Fruit fly (Drosophila melanogaster) whole organism, prepupa: ENCODE data around the gene alpha-Est5.

Experiments used
- CG10631 ChIP-seq: fragments of 200-800 bp; sonication (Bioruptor generic); optimal IDR thresholded peaks from 2 replicates; lab custom pipeline; 2016; ENCODE audit warnings: missing biosample characterization, missing genetic modification characterization
- CG10669 ChIP-seq: fragments of 200-800 bp; sonication (Bioruptor generic); optimal IDR thresholded peaks from 3 replicates; lab custom pipeline; 2018; ENCODE audit warnings: missing biosample characterization, mild to moderate bottlenecking, missing genetic modification characterization, moderate library complexity
- CG11294 ChIP-seq: fragments of 200-800 bp; sonication (Bioruptor generic); IDR thresholded peaks from 2 replicates; pipeline ENCODE4 v1.3.6; 2022; ENCODE audit warnings: missing biosample characterization, missing genetic modification characterization
- CG11762 ChIP-seq: fragments of 200-800 bp; sonication (Bioruptor generic); optimal IDR thresholded peaks from 3 replicates; lab custom pipeline; 2016; ENCODE audit warnings: missing biosample characterization, missing genetic modification characterization; ENCODE audit not compliant: insufficient read depth
- CG11902 ChIP-seq: fragments of 200-800 bp; sonication (Bioruptor generic); optimal IDR thresholded peaks from 3 replicates; lab custom pipeline; 2016; ENCODE audit warnings: missing biosample characterization, missing genetic modification characterization
- CG1621 ChIP-seq: fragments of 200-800 bp; sonication (Bioruptor generic); optimal IDR thresholded peaks from 3 replicates; lab custom pipeline; 2018; ENCODE audit warnings: missing biosample characterization, mild to moderate bottlenecking, missing genetic modification characterization
- CG16779 ChIP-seq: fragments of 200-800 bp; sonication (Bioruptor generic); optimal IDR thresholded peaks from 3 replicates; lab custom pipeline; 2017; ENCODE audit warnings: missing biosample characterization, mild to moderate bottlenecking, missing genetic modification characterization
- CG3032 ChIP-seq: fragments of 200-800 bp; optimal IDR thresholded peaks from 2 replicates; lab custom pipeline; 2019; ENCODE audit warnings: missing biosample characterization, mild to moderate bottlenecking, missing genetic modification characterization, moderate library complexity
- CG31627 ChIP-seq: fragments of 200-800 bp; sonication (Bioruptor generic); optimal IDR thresholded peaks from 3 replicates; lab custom pipeline; 2016; ENCODE audit warnings: missing biosample characterization, missing genetic modification characterization
- CG32006 ChIP-seq: fragments of 200-800 bp; sonication (Bioruptor generic); optimal IDR thresholded peaks from 3 replicates; lab custom pipeline; 2017; ENCODE audit warnings: missing biosample characterization, mild to moderate bottlenecking, missing genetic modification characterization
- CG34406 ChIP-seq: fragments of 200-800 bp; sonication (Bioruptor generic); optimal IDR thresholded peaks from 3 replicates; lab custom pipeline; 2016; ENCODE audit warnings: missing biosample characterization, missing genetic modification characterization
- CG3919 ChIP-seq: fragments of 200-800 bp; sonication (Bioruptor generic); optimal IDR thresholded peaks from 3 replicates; lab custom pipeline; 2016; ENCODE audit warnings: missing biosample characterization, missing genetic modification characterization
- CG4318 ChIP-seq: fragments of 200-800 bp; sonication (Bioruptor generic); optimal IDR thresholded peaks from 3 replicates; lab custom pipeline; 2017; ENCODE audit warnings: missing biosample characterization, mild to moderate bottlenecking, missing genetic modification characterization
- CG6163 ChIP-seq: fragments of 200-800 bp; sonication (Bioruptor generic); IDR thresholded peaks from 3 replicates; pipeline ENCODE4 v1.3.6; 2022; ENCODE audit warnings: missing biosample characterization, missing genetic modification characterization
- CG6792 ChIP-seq: fragments of 200-800 bp; sonication (Bioruptor generic); optimal IDR thresholded peaks from 3 replicates; lab custom pipeline; 2016; ENCODE audit warnings: missing biosample characterization, missing genetic modification characterization
- CG6808 ChIP-seq: fragments of 200-800 bp; sonication (Bioruptor generic); optimal IDR thresholded peaks from 3 replicates; lab custom pipeline; 2017; ENCODE audit warnings: missing biosample characterization, missing genetic modification characterization, mild to moderate bottlenecking, moderate library complexity, missing genetic modification reagents
- CG6854 ChIP-seq: fragments of 200-800 bp; sonication (Bioruptor generic); optimal IDR thresholded peaks from 2 replicates; lab custom pipeline; 2017; ENCODE audit warnings: missing biosample characterization, mild to moderate bottlenecking, missing genetic modification characterization
- CG8119 ChIP-seq: fragments of 200-800 bp; sonication (Bioruptor generic); IDR thresholded peaks from 3 replicates; pipeline ENCODE4 v1.3.6; 2022; ENCODE audit warnings: missing biosample characterization, missing genetic modification characterization
- CG8632 ChIP-seq: fragments of 200-800 bp; sonication (Bioruptor generic); optimal IDR thresholded peaks from 3 replicates; lab custom pipeline; 2016; ENCODE audit warnings: missing biosample characterization, missing genetic modification characterization
- Eip78C ChIP-seq: fragments of 200-800 bp; sonication (Bioruptor generic); peaks from one replicate; lab custom pipeline; 2016; ENCODE audit warnings: missing biosample characterization, missing genetic modification characterization
- Ets21C ChIP-seq: fragments of 200-800 bp; sonication (Bioruptor generic); optimal IDR thresholded peaks from 3 replicates; lab custom pipeline; 2016; ENCODE audit warnings: missing biosample characterization, missing genetic modification characterization
- Gug ChIP-seq: fragments of 200-800 bp; sonication (Bioruptor generic); IDR thresholded peaks from 2 replicates; pipeline ENCODE4 v1.3.6; 2022; ENCODE audit warnings: missing biosample characterization, missing genetic modification characterization
- Hr39 ChIP-seq: fragments of 200-800 bp; sonication (Bioruptor generic); optimal IDR thresholded peaks from 2 replicates; lab custom pipeline; 2016; ENCODE audit warnings: missing biosample characterization, missing genetic modification characterization
- OdsH ChIP-seq: fragments of 200-800 bp; sonication (Bioruptor generic); optimal IDR thresholded peaks from 3 replicates; lab custom pipeline; 2016; ENCODE audit warnings: missing biosample characterization, missing genetic modification characterization
- Smox ChIP-seq: fragments of 200-800 bp; sonication (Bioruptor generic); optimal IDR thresholded peaks from 3 replicates; lab custom pipeline; 2016; ENCODE audit warnings: missing biosample characterization, missing genetic modification characterization
- Sox15 ChIP-seq: fragments of 200-800 bp; sonication (Bioruptor generic); optimal IDR thresholded peaks from 3 replicates; lab custom pipeline; 2016; ENCODE audit warnings: missing biosample characterization, missing genetic modification characterization
- achi ChIP-seq: fragments of 200-800 bp; sonication (Bioruptor generic); optimal IDR thresholded peaks from 3 replicates; lab custom pipeline; 2016; ENCODE audit warnings: missing biosample characterization, missing genetic modification characterization
- cyc ChIP-seq: fragments of 200-800 bp; sonication (Bioruptor generic); optimal IDR thresholded peaks from 3 replicates; lab custom pipeline; 2016; ENCODE audit warnings: missing biosample characterization, missing genetic modification characterization
- dsx ChIP-seq: fragments of 200-800 bp; optimal IDR thresholded peaks from 3 replicates; lab custom pipeline; 2019; ENCODE audit warnings: missing biosample characterization, mild to moderate bottlenecking, missing genetic modification characterization, moderate library complexity; ENCODE audit not compliant: poor library complexity, severe bottlenecking
- fd59A ChIP-seq: fragments of 200-800 bp; sonication (Bioruptor generic); optimal IDR thresholded peaks from 2 replicates; lab custom pipeline; 2017; ENCODE audit warnings: missing biosample characterization, mild to moderate bottlenecking, missing genetic modification characterization, missing genetic modification reagents
- fkh ChIP-seq: fragments of 200-800 bp; sonication (Bioruptor generic); optimal IDR thresholded peaks from 3 replicates; lab custom pipeline; 2017; ENCODE audit warnings: missing biosample characterization, mild to moderate bottlenecking, missing genetic modification characterization, moderate library complexity
- lz ChIP-seq: fragments of 200-800 bp; sonication (Bioruptor generic); optimal IDR thresholded peaks from 3 replicates; lab custom pipeline; 2016; ENCODE audit warnings: missing biosample characterization, missing genetic modification characterization
- net ChIP-seq: fragments of 200-800 bp; sonication (Bioruptor generic); optimal IDR thresholded peaks from 3 replicates; lab custom pipeline; 2016; ENCODE audit warnings: missing biosample characterization, missing genetic modification characterization
- spab ChIP-seq: fragments of 200-800 bp; sonication (Bioruptor generic); optimal IDR thresholded peaks from 2 replicates; lab custom pipeline; 2017; ENCODE audit warnings: missing biosample characterization, mild to moderate bottlenecking, missing genetic modification characterization, missing genetic modification reagents
- svp ChIP-seq: fragments of 200-800 bp; sonication (Bioruptor generic); peaks from one replicate; lab custom pipeline; 2016; ENCODE audit warnings: missing biosample characterization, missing genetic modification characterization
- topi ChIP-seq: fragments of 200-800 bp; sonication (Bioruptor generic); optimal IDR thresholded peaks from 3 replicates; lab custom pipeline; 2016; ENCODE audit warnings: missing biosample characterization, missing genetic modification characterization
- vri ChIP-seq: fragments of 200-800 bp; sonication (Bioruptor generic); optimal IDR thresholded peaks from 3 replicates; lab custom pipeline; 2016; ENCODE audit warnings: missing biosample characterization, mild to moderate bottlenecking, missing genetic modification characterization

Gene alpha-Est5

DNA sequence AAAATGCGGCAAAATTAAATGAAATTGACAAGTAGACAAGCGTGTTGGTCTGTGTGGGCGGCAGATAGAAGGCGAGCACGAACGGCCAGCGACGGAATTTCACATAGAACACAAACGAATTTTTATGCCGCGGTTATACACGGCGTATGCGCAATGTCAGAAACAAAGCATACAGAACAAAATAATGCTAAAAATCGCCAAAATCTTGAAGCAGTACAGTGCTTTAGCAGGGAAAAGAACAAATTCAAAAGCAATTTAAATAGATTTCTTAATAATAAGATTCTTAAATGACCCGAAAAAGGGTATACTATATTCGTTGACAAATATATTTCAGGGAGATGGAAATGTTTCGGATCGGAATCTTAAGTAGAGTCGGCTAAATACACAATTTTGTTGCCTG, 35.7 kb downstream of the alpha-Est5 start:
- TF ChIP-seq CG32006 (GFP tag; lab: Kevin White, UChicago), result no peak
- no peak for TF ChIP-seq fkh (GFP tag; lab: Kevin White, UChicago)
- TF ChIP-seq Hr39 (GFP tag; lab: Kevin White, UChicago), result peak; percentile 10

DNA sequence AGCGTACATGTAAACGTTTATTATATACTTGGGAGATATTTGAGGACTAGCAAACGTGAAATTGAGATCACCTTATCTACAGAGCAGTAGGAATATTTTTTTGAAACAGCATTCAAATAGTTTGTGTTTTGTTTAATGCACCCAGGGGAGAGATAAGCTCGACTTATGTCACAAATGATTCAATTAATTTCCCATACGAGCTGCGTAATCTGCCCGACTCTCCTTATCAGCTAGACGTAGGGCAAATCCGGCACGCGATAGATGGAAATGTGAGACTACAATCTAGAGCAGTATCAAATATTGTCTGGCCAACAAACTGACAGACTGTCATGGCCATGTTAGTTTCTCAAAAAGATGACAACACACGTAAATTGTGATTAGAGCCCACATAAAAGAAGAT, 36.7 kb downstream of the alpha-Est5 start:
- peak; percentile 77 for TF ChIP-seq svp
- no peak for TF ChIP-seq CG8119 (GFP tag; lab: Robert Waterston, UW)
- TF ChIP-seq CG3032 (tag; lab: Kevin White, UChicago), result no peak
- peak; percentile 51 for TF ChIP-seq vri (GFP tag; lab: Kevin White, UChicago)
- no peak for TF ChIP-seq CG11902 (GFP tag; lab: Kevin White, UChicago)
- no peak for TF ChIP-seq CG6808 (GFP tag; lab: Kevin White, UChicago)
- TF ChIP-seq, all 60 proteins: peak for 2

DNA sequence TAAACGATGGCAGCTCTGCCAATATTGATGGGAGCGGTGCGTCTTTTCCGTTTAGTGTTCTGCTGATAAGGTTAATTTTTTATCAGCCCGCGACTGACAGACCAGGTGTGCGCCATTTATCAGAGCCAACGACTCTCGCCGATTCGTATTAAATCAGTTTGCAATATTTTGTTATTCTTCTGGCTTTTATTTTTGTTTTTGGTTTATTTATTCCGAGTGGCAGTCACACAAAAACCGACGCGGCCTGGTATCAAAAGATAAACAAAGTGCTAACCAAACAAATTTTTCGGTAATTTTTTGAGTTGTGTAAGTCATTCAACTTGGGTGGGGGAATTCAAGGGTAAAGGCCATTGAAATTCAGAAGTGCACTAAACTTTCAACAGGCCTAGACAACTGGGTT, 38.7 kb downstream of the alpha-Est5 start:
- TF ChIP-seq CG31627 (GFP tag; lab: Kevin White, UChicago) (no peak), Gug (GFP tag; lab: Robert Waterston, UW) (no peak), vri (GFP tag; lab: Kevin White, UChicago) (peak; percentile 74), CG6792 (GFP tag; lab: Kevin White, UChicago) (no peak), fkh (GFP tag; lab: Kevin White, UChicago) (peak; percentile 46), CG6163 (GFP tag; lab: Robert Waterston, UW) (no peak), CG10669 (GFP tag; lab: Kevin White, UChicago) (no peak), Sox15 (no peak), spab (GFP tag; lab: Kevin White, UChicago) (no peak), topi (GFP tag; lab: Kevin White, UChicago) (no peak), fd59A (GFP tag; lab: Kevin White, UChicago) (no peak), CG16779 (no peak), Eip78C (peak; percentile 18)

DNA sequence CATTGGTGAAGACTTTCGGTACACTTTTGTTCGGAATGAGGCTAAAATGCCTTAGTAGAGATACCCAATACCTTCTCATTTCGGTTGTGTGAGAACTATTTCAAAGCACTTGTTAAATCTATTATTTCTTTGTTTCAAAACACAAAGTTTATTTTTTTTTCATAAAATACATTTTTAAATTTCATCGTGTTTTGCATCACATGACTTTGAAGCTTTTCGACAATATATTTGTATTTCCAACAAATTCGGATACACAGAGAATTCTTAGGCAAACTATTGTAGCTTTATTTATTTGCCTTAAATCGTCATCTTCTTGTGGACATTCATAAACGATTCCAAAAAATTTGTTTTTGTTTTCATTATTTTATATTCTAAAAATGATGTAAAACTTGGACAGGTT, 42.4 kb downstream of the alpha-Est5 start, which contains the start of gene alpha-Est10:
alpha-Est10 (minus strand) TSS at position 101 of the 400 bp plus-strand sequence.
- TF ChIP-seq Hr39 (GFP tag; lab: Kevin White, UChicago), result no peak
- TF ChIP-seq CG8632 (GFP tag; lab: Kevin White, UChicago), result no peak
- TF ChIP-seq CG10631 (GFP tag; lab: Kevin White, UChicago), result no peak
- no peak for TF ChIP-seq net
- TF ChIP-seq cyc, result no peak
- TF ChIP-seq Ets21C (GFP tag; lab: Kevin White, UChicago), result no peak
- TF ChIP-seq CG11762, result no peak
- TF ChIP-seq Sox15, result no peak
- TF ChIP-seq spab (GFP tag; lab: Kevin White, UChicago), result no peak
- TF ChIP-seq OdsH (GFP tag; lab: Kevin White, UChicago), result no peak
- TF ChIP-seq lz (GFP tag; lab: Kevin White, UChicago), result no peak
- TF ChIP-seq CG1621 (tag; lab: Kevin White, UChicago), result no peak
- no peak for TF ChIP-seq fkh (GFP tag; lab: Kevin White, UChicago)
- no peak for TF ChIP-seq CG11294 (GFP tag; lab: Robert Waterston, UW)

DNA sequence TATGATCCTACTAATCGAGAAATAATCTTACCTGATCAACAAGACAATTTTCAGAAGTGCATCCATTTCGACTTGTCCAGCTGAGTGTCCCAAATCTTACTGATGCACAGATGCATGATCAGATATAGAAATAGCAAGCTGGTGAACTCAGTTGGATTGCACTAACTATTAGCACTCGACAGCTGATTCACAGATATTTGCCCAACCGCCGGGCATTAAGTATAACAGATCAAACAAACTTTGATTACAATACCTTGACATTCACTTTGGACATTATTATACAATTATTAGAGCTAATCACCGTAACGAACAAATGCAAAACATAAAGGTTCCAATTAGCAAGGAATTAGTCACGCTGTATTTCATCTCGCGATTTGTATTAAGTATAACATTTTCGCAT, 43.0 kb downstream of the alpha-Est5 start, which contains the start of gene CG42656:
CG42656 (minus strand) TSS at position 101 of the 400 bp plus-strand sequence.
- TF ChIP-seq achi (GFP tag; lab: Kevin White, UChicago), result no peak
- TF ChIP-seq CG8632 (GFP tag; lab: Kevin White, UChicago), result no peak
- no peak for TF ChIP-seq CG3919 (GFP tag; lab: Kevin White, UChicago)
- no peak for TF ChIP-seq Eip78C
- TF ChIP-seq CG6792 (GFP tag; lab: Kevin White, UChicago), result no peak
- no peak for TF ChIP-seq Gug (GFP tag; lab: Robert Waterston, UW)
- no peak for TF ChIP-seq lz (GFP tag; lab: Kevin White, UChicago)
- TF ChIP-seq Smox (GFP tag; lab: Kevin White, UChicago), result no peak
- no peak for TF ChIP-seq CG34406 (GFP tag; lab: Kevin White, UChicago)
- TF ChIP-seq fd59A (GFP tag; lab: Kevin White, UChicago), result no peak
- no peak for TF ChIP-seq Sox15
- no peak for TF ChIP-seq CG6854 (GFP tag; lab: Kevin White, UChicago)
- TF ChIP-seq dsx, result no peak
- TF ChIP-seq CG4318, result no peak
- TF ChIP-seq vri (GFP tag; lab: Kevin White, UChicago), result no peak
- TF ChIP-seq, all 60 proteins: peak for 0
